Fruit fly (Drosophila melanogaster) whole organism, wandering third instar larva: ENCODE data around the gene comm2.

ENCODE experiments used
- Abd-B ChIP-seq: fragments of >200 bp; optimal IDR thresholded peaks from 2 replicates; lab custom pipeline; 2017; ENCODE audit warnings: missing biosample characterization, missing genetic modification characterization
- CG32264 ChIP-seq: fragments of 200-800 bp; sonication (Bioruptor generic); optimal IDR thresholded peaks from 2 replicates; lab custom pipeline; 2016; ENCODE audit warnings: missing biosample characterization, missing genetic modification characterization
- CG9705 ChIP-seq: fragments of 200-800 bp; sonication (Bioruptor generic); optimal IDR thresholded peaks from 2 replicates; lab custom pipeline; 2018; ENCODE audit warnings: missing biosample characterization, mild to moderate bottlenecking, missing genetic modification characterization
- CrebA ChIP-seq: fragments of 200-800 bp; sonication (Bioruptor generic); optimal IDR thresholded peaks from 2 replicates; lab custom pipeline; 2016; ENCODE audit warnings: missing biosample characterization, mild to moderate bottlenecking, missing genetic modification characterization, borderline replicate concordance
- Dfd ChIP-seq: fragments of >200 bp; optimal IDR thresholded peaks from 2 replicates; lab custom pipeline; 2017; ENCODE audit warnings: missing biosample characterization, missing genetic modification characterization
- Dif ChIP-seq: fragments of 200-275, 200-300 bp; sonication (Bioruptor generic); optimal IDR thresholded peaks from 2 replicates; lab custom pipeline; 2018; ENCODE audit warnings: missing biosample characterization, missing genetic modification characterization; ENCODE audit not compliant: partially characterized antibody
- GATAd ChIP-seq: sonication (Bioruptor generic); optimal IDR thresholded peaks from 2 replicates; lab custom pipeline; 2016; ENCODE audit warnings: missing biosample characterization, missing genetic modification characterization
- HLH106 ChIP-seq: fragments of 200-800 bp; optimal IDR thresholded peaks from 3 replicates; lab custom pipeline; 2019; ENCODE audit warnings: missing biosample characterization, mild to moderate bottlenecking, missing genetic modification characterization, moderate library complexity
- Hnf4 ChIP-seq: fragments of 200-800 bp; sonication (Bioruptor generic); optimal IDR thresholded peaks from 2 replicates; lab custom pipeline; 2016; ENCODE audit warnings: missing biosample characterization, mild to moderate bottlenecking, missing genetic modification characterization
- Hr78 ChIP-seq: fragments of >200 bp; optimal IDR thresholded peaks from 2 replicates; lab custom pipeline; 2017; ENCODE audit warnings: missing biosample characterization, missing genetic modification characterization
- Hr83 ChIP-seq: fragments of 200-300 bp; sonication (Bioruptor generic); optimal IDR thresholded peaks from 2 replicates; lab custom pipeline; 2016; ENCODE audit warnings: missing biosample characterization, mild to moderate bottlenecking, missing genetic modification characterization, moderate library complexity; ENCODE audit not compliant: poor library complexity, severe bottlenecking
- Jra ChIP-seq: sonication (Bioruptor generic); optimal IDR thresholded peaks from 2 replicates; lab custom pipeline; 2016; ENCODE audit warnings: missing biosample characterization, missing genetic modification characterization
- Mio ChIP-seq: sonication (Bioruptor generic); optimal IDR thresholded peaks from 2 replicates; lab custom pipeline; 2016; ENCODE audit warnings: missing biosample characterization, missing genetic modification characterization
- Myc ChIP-seq: fragments of >200 bp; optimal IDR thresholded peaks from 2 replicates; lab custom pipeline; 2017
- N ChIP-seq: fragments of >200 bp; optimal IDR thresholded peaks from 2 replicates; lab custom pipeline; 2018; ENCODE audit warnings: missing biosample characterization, missing external identifiers, missing genetic modification characterization
- OdsH ChIP-seq: fragments of 200-800 bp; sonication (Bioruptor generic); optimal IDR thresholded peaks from 2 replicates; lab custom pipeline; 2016; ENCODE audit warnings: missing biosample characterization, mild to moderate bottlenecking, missing genetic modification characterization
- Rel ChIP-seq, 2 experiments: fragments of 200-800 bp; sonication (Bioruptor generic) in 1 of 2; optimal IDR thresholded peaks; 2 replicates in 1 of 2; 3 replicates in 1 of 2; lab custom pipeline; 2016 to 2019; ENCODE audit warnings: mild to moderate bottlenecking in 2 of 2, missing biosample characterization in 2 of 2, missing genetic modification characterization in 2 of 2, moderate library complexity in 1 of 2
- Sp1 ChIP-seq: fragments of 200-800 bp; sonication (Bioruptor generic); optimal IDR thresholded peaks from 3 replicates; lab custom pipeline; 2019; ENCODE audit warnings: missing biosample characterization, mild to moderate bottlenecking, missing genetic modification characterization, moderate library complexity
- Vsx2 ChIP-seq: fragments of 200-300, 225-300 bp; sonication (Bioruptor generic); optimal IDR thresholded peaks from 2 replicates; lab custom pipeline; 2018; ENCODE audit warnings: missing biosample characterization, missing genetic modification characterization; ENCODE audit not compliant: partially characterized antibody
- br ChIP-seq: fragments of 200-800 bp; sonication (Bioruptor generic); optimal IDR thresholded peaks from 2 replicates; lab custom pipeline; 2016; ENCODE audit warnings: missing biosample characterization, missing genetic modification characterization
- brk ChIP-seq: fragments of 200-800 bp; sonication (Bioruptor generic); optimal IDR thresholded peaks from 2 replicates; lab custom pipeline; 2016; ENCODE audit warnings: missing biosample characterization, mild to moderate bottlenecking, missing genetic modification characterization
- dl ChIP-seq, 2 experiments: fragments of 175-275, 200-275 bp in 1 of 2; fragments of 200-275 bp in 1 of 2; sonication (Bioruptor generic); optimal IDR thresholded peaks; lab custom pipeline; 2018; ENCODE audit warnings: mild to moderate bottlenecking in 2 of 2, missing biosample characterization in 2 of 2, missing genetic modification characterization in 2 of 2, moderate library complexity in 2 of 2; ENCODE audit not compliant: partially characterized antibody in 2 of 2, insufficient read depth in 1 of 2
- dmrt93B ChIP-seq: fragments of 200-800 bp; sonication (Bioruptor generic); optimal IDR thresholded peaks from 2 replicates; lab custom pipeline; 2018; ENCODE audit warnings: missing biosample characterization, mild to moderate bottlenecking, missing genetic modification characterization
- dsf ChIP-seq: sonication (Bioruptor generic); optimal IDR thresholded peaks from 2 replicates; lab custom pipeline; 2016; ENCODE audit warnings: missing biosample characterization, missing genetic modification characterization, borderline replicate concordance
- ey ChIP-seq: fragments of 200-800 bp; sonication (Bioruptor generic); optimal IDR thresholded peaks from 2 replicates; lab custom pipeline; 2016; ENCODE audit warnings: missing biosample characterization, missing genetic modification characterization
- foxo ChIP-seq, 2 experiments: fragments of 200-800 bp; sonication (Bioruptor generic); optimal IDR thresholded peaks; 2 replicates in 1 of 2; 3 replicates in 1 of 2; lab custom pipeline; 2016 to 2017; ENCODE audit warnings: missing biosample characterization in 2 of 2, missing genetic modification characterization in 2 of 2
- fru ChIP-seq: fragments of 200-800 bp; sonication (Bioruptor generic); optimal IDR thresholded peaks from 3 replicates; lab custom pipeline; 2016; ENCODE audit warnings: missing biosample characterization, mild to moderate bottlenecking, missing genetic modification characterization
- h ChIP-seq: fragments of 200-800 bp; sonication (Bioruptor generic); optimal IDR thresholded peaks from 3 replicates; lab custom pipeline; 2016; ENCODE audit warnings: missing biosample characterization, mild to moderate bottlenecking, missing genetic modification characterization
- jim ChIP-seq: fragments of 175-275, 200-325 bp; sonication (Bioruptor generic); optimal IDR thresholded peaks from 2 replicates; lab custom pipeline; 2016; ENCODE audit warnings: missing biosample characterization, mild to moderate bottlenecking, missing genetic modification characterization
- lola ChIP-seq: fragments of >200 bp; optimal IDR thresholded peaks from 2 replicates; lab custom pipeline; 2017; ENCODE audit warnings: missing biosample characterization, missing genetic modification characterization
- pan ChIP-seq: fragments of >200 bp; optimal IDR thresholded peaks from 2 replicates; lab custom pipeline; 2017
- psq ChIP-seq: fragments of 200-800 bp; sonication (Bioruptor generic); optimal IDR thresholded peaks from 3 replicates; lab custom pipeline; 2017; ENCODE audit warnings: missing biosample characterization, mild to moderate bottlenecking, missing genetic modification characterization, moderate library complexity
- rgr ChIP-seq: fragments of 200-800 bp; sonication (Bioruptor generic); optimal IDR thresholded peaks from 3 replicates; lab custom pipeline; 2016; ENCODE audit warnings: missing biosample characterization, mild to moderate bottlenecking, missing genetic modification characterization
- sage ChIP-seq: fragments of 200-800 bp; sonication (Bioruptor generic); optimal IDR thresholded peaks from 2 replicates; lab custom pipeline; 2016; ENCODE audit warnings: missing biosample characterization, mild to moderate bottlenecking, missing genetic modification characterization
- sv ChIP-seq: fragments of 200-800 bp; sonication (Bioruptor generic); optimal IDR thresholded peaks from 3 replicates; lab custom pipeline; 2016; ENCODE audit warnings: missing biosample characterization, missing genetic modification characterization
- tai ChIP-seq: sonication (Bioruptor generic); optimal IDR thresholded peaks from 2 replicates; lab custom pipeline; 2016; ENCODE audit warnings: missing biosample characterization, missing genetic modification characterization
- usp ChIP-seq: fragments of >200 bp; optimal IDR thresholded peaks from 2 replicates; lab custom pipeline; 2017; ENCODE audit warnings: missing biosample characterization, missing genetic modification characterization
- woc ChIP-seq: sonication (Bioruptor generic); optimal IDR thresholded peaks from 2 replicates; lab custom pipeline; 2016; ENCODE audit warnings: missing biosample characterization, mild to moderate bottlenecking, missing genetic modification characterization

comm2 gene

dm6 chr3L:15670455-15670854 lies 29.2 kb downstream of the comm2 start:
- TF ChIP-seq HLH106 (tag; lab: Kevin White, UChicago): peak; percentile 54
- TF ChIP-seq Myc (lab: Kevin White, UChicago): no peak
- no peak for TF ChIP-seq lola (GFP tag; lab: Kevin White, UChicago)
- no peak for TF ChIP-seq Mio (GFP tag; lab: Kevin White, UChicago)
- no peak for TF ChIP-seq Hr83 (GFP tag; lab: Kevin White, UChicago)
- no peak for TF ChIP-seq dl (GFP tag; optimal IDR thresholded peaks at IDR 0.05; lab: Kevin White, UChicago; ENCODE audit: insufficient read depth in 1 of 2, partially characterized antibody in 2 of 2)
- TF ChIP-seq Jra (GFP tag; lab: Kevin White, UChicago): no peak
- TF ChIP-seq CrebA (GFP tag; lab: Kevin White, UChicago): no peak
- TF ChIP-seq ey: no peak
- no peak for TF ChIP-seq tai (GFP tag; lab: Kevin White, UChicago)
- TF ChIP-seq jim (GFP tag; lab: Kevin White, UChicago): no peak
- no peak for TF ChIP-seq pan
- no peak for TF ChIP-seq Vsx2 (GFP tag; lab: Kevin White, UChicago)
- TF ChIP-seq sage: no peak
- peak; percentile 40 for TF ChIP-seq dmrt93B (GFP tag; lab: Kevin White, UChicago)
- TF ChIP-seq GATAd (GFP tag; lab: Kevin White, UChicago): no peak
- no peak for TF ChIP-seq br (GFP tag; lab: Kevin White, UChicago)
- TF ChIP-seq sv: no peak
- no peak for TF ChIP-seq Hnf4 (GFP tag; lab: Kevin White, UChicago)
- peak; percentile 25 for TF ChIP-seq h (GFP tag; lab: Kevin White, UChicago)
- no peak for TF ChIP-seq CG9705 (GFP tag; lab: Kevin White, UChicago)
- TF ChIP-seq Hr78 (GFP tag; lab: Kevin White, UChicago): no peak
- TF ChIP-seq psq (GFP tag; lab: Kevin White, UChicago): peak; percentile 54
- TF ChIP-seq dsf (GFP tag; lab: Kevin White, UChicago): no peak
- no peak for TF ChIP-seq Abd-B (GFP tag; lab: Kevin White, UChicago)
- TF ChIP-seq Sp1 (GFP tag; lab: Kevin White, UChicago): peak; percentile 71
- TF ChIP-seq brk (GFP tag; lab: Kevin White, UChicago): no peak
- TF ChIP-seq usp (GFP tag; lab: Kevin White, UChicago): no peak
- TF ChIP-seq Rel (GFP tag; optimal IDR thresholded peaks at IDR 0.05; lab: Kevin White, UChicago): no peak
- TF ChIP-seq Rel (tag; optimal IDR thresholded peaks at IDR 0.05; lab: Kevin White, UChicago): no peak
- TF ChIP-seq OdsH: peak; percentile 65
- TF ChIP-seq foxo (GFP tag; optimal IDR thresholded peaks at IDR 0.05; lab: Kevin White, UChicago): peak in 1 of 2 experiments; percentile 55
- peak; percentile 32 for TF ChIP-seq fru (GFP tag; lab: Kevin White, UChicago)
- no peak for TF ChIP-seq Dfd (GFP tag; lab: Kevin White, UChicago)
- no peak for TF ChIP-seq N (GFP tag; lab: Kevin White, UChicago)
- TF ChIP-seq rgr (GFP tag; lab: Kevin White, UChicago): peak; percentile 56
- no peak for TF ChIP-seq Dif
- no peak for TF ChIP-seq woc
- TF ChIP-seq CG32264 (GFP tag; lab: Kevin White, UChicago): no peak

- TF ChIP-seq CrebA (GFP tag; lab: Kevin White, UChicago): no peak
- no peak for TF ChIP-seq Abd-B (GFP tag; lab: Kevin White, UChicago)
- TF ChIP-seq sv: no peak
- TF ChIP-seq Mio (GFP tag; lab: Kevin White, UChicago): no peak
- TF ChIP-seq ey: no peak
- TF ChIP-seq pan: no peak
- no peak for TF ChIP-seq Dfd (GFP tag; lab: Kevin White, UChicago)
- no peak for TF ChIP-seq br (GFP tag; lab: Kevin White, UChicago)
- TF ChIP-seq Jra (GFP tag; lab: Kevin White, UChicago): no peak
- TF ChIP-seq dl (GFP tag; optimal IDR thresholded peaks at IDR 0.05; lab: Kevin White, UChicago; ENCODE audit: insufficient read depth in 1 of 2, partially characterized antibody in 2 of 2): no peak
- no peak for TF ChIP-seq lola (GFP tag; lab: Kevin White, UChicago)
- no peak for TF ChIP-seq sage
- TF ChIP-seq Hr83 (GFP tag; lab: Kevin White, UChicago): no peak
- no peak for TF ChIP-seq Vsx2 (GFP tag; lab: Kevin White, UChicago)
- TF ChIP-seq h (GFP tag; lab: Kevin White, UChicago): no peak
- TF ChIP-seq Myc (lab: Kevin White, UChicago): no peak
- TF ChIP-seq usp (GFP tag; lab: Kevin White, UChicago): no peak
- TF ChIP-seq GATAd (GFP tag; lab: Kevin White, UChicago): no peak
- TF ChIP-seq N (GFP tag; lab: Kevin White, UChicago): no peak
- TF ChIP-seq, all 38 proteins: peak for 0
Observed at dm6 chr3L:15669939-15670338, 29.7 kb downstream of the comm2 start.
